Worm (Caenorhabditis elegans) whole organism, late embryonic: ENCODE measurements around the gene srx-76.

Experiments used
- ceh-30 ChIP-seq: fragments of 150-350 bp; optimal IDR thresholded peaks from 2 replicates; lab custom pipeline; 2014; ENCODE audit warnings: missing biosample characterization, missing genetic modification characterization
- ceh-9 ChIP-seq: sonication (generic microtip); optimal IDR thresholded peaks from 2 replicates; lab custom pipeline; 2016; ENCODE audit warnings: mild to moderate bottlenecking, missing genetic modification characterization, inconsistent platforms, missing compliant biosample characterization
- elt-4 ChIP-seq: sonication (generic microtip); optimal IDR thresholded peaks from 2 replicates; lab custom pipeline; 2016; ENCODE audit warnings: missing genetic modification characterization, missing compliant biosample characterization
- eyg-1 ChIP-seq: sonication (generic microtip); optimal IDR thresholded peaks from 2 replicates; lab custom pipeline; 2016; ENCODE audit warnings: missing genotype, missing genetic modification characterization, missing compliant biosample characterization
- hlh-8 ChIP-seq: sonication (generic microtip); optimal IDR thresholded peaks from 2 replicates; lab custom pipeline; 2016; ENCODE audit warnings: missing genotype, missing genetic modification characterization, missing compliant biosample characterization
- pqm-1 ChIP-seq: sonication (generic microtip); optimal IDR thresholded peaks from 2 replicates; lab custom pipeline; 2016; ENCODE audit warnings: missing genetic modification characterization, missing compliant biosample characterization
- rnt-1 ChIP-seq: sonication (generic microtip); optimal IDR thresholded peaks from 2 replicates; lab custom pipeline; 2016; ENCODE audit warnings: missing genetic modification characterization, missing compliant biosample characterization
- tbx-2 ChIP-seq: sonication (generic microtip); optimal IDR thresholded peaks from 2 replicates; lab custom pipeline; 2016; ENCODE audit warnings: missing genetic modification characterization, missing compliant biosample characterization
- unc-3 ChIP-seq, 2 experiments: fragments of 200-800 bp in 1 of 2; sonication (Bioruptor generic) in 1 of 2; sonication (generic microtip) in 1 of 2; conservative IDR thresholded peaks in 1 of 2; optimal IDR thresholded peaks in 1 of 2; 2 replicates each; pipeline versions ENCODE4 v1.3.6 to Lab custom; 2016 to 2022; ENCODE audit warnings: missing compliant biosample characterization in 2 of 2, missing genetic modification characterization in 2 of 2, missing genetic modification reagents in 1 of 2

- TF ChIP-seq ceh-9 (tag; lab: Kevin White, UChicago) (no peak), eyg-1 (tag; lab: Kevin White, UChicago) (no peak), pqm-1 (tag; lab: Kevin White, UChicago) (no peak), ceh-30 (no peak), unc-3 (GFP tag; conservative IDR thresholded peaks at IDR 0.05; lab: Robert Waterston, UW) (no peak), unc-3 (tag; optimal IDR thresholded peaks at IDR 0.05; lab: Kevin White, UChicago) (no peak), elt-4 (tag; lab: Kevin White, UChicago) (no peak), tbx-2 (tag; lab: Kevin White, UChicago) (no peak), hlh-8 (no peak), rnt-1 (tag; lab: Kevin White, UChicago) (no peak)
These were observed 33.9 kb upstream of the srx-76 start for ce11 chrV:11857756-11858155.
